Worm (Caenorhabditis elegans) whole organism, L4/young adult: ENCODE measurements around the gene znf-622.

Source experiments
- W03F9.2 ChIP-seq: fragments of 150-350 bp; optimal IDR thresholded peaks from 2 replicates; lab custom pipeline; 2014; ENCODE audit warnings: missing biosample characterization, missing genetic modification characterization
- dao-5 ChIP-seq: sonication (generic microtip); optimal IDR thresholded peaks from 2 replicates; lab custom pipeline; 2016; ENCODE audit warnings: missing genotype, missing genetic modification characterization, moderate library complexity, missing compliant biosample characterization
- him-1 ChIP-seq: sonication (generic microtip); optimal IDR thresholded peaks from 2 replicates; lab custom pipeline; 2016; ENCODE audit warnings: missing genotype, missing genetic modification reagents, missing genetic modification characterization, missing compliant biosample characterization

ce11 chrIII:6356007-6356406, 25.4 kb upstream of the znf-622 start:
- no peak for TF ChIP-seq W03F9.2 (tag; lab: Kevin White, UChicago)
- TF ChIP-seq him-1 (tag; lab: Kevin White, UChicago), result no peak
- TF ChIP-seq dao-5 (tag; lab: Kevin White, UChicago), result no peak
